Worm (Caenorhabditis elegans): Measurements from ENCODE around the gene nas-31.

The nas-31 gene

ce11 chrV:10954334-10954733 lies 32.7 kb upstream of the nas-31 start, which contains the start of gene clec-221:
clec-221 (minus strand) TSS chrV:10954434.
- TF ChIP-seq efl-1 (optimal IDR thresholded peaks at IDR 0.05) (no peak), efl-1 (GFP tag; optimal IDR thresholded peaks at IDR 0.05 in 1 of 2) (no peak), unc-86 (tag; optimal IDR thresholded peaks at IDR 0.05) (no peak), ztf-4 (tag; optimal IDR thresholded peaks at IDR 0.05) (no peak), nhr-85 (tag) (no peak), lin-15B (tag; optimal IDR thresholded peaks at IDR 0.05) (no peak), pag-3 (tag; optimal IDR thresholded peaks at IDR 0.05; ENCODE audit: borderline replicate concordance, insufficient read depth) (no peak), grh-1 (GFP tag; IDR thresholded peaks at IDR 0.05) (no peak), mep-1 (tag; optimal IDR thresholded peaks at IDR 0.05) (no peak)

ce11 chrV:10953471-10954155 lies 32.0 kb upstream of the nas-31 start:
- no peak for TF ChIP-seq grh-1 (GFP tag; IDR thresholded peaks at IDR 0.05)
- TF ChIP-seq blmp-1 (tag; optimal IDR thresholded peaks at IDR 0.05) = no peak
- peak; percentile 41 for TF ChIP-seq nhr-20 (tag; optimal IDR thresholded peaks at IDR 0.05)
- TF ChIP-seq ama-1 (optimal IDR thresholded peaks at IDR 0.05) = no peak
- TF ChIP-seq rnt-1 (tag; optimal IDR thresholded peaks at IDR 0.05) = no peak
- peak; percentile 19 for TF ChIP-seq ztf-4 (tag; optimal IDR thresholded peaks at IDR 0.05)
- no peak for TF ChIP-seq vab-15 (tag; optimal IDR thresholded peaks at IDR 0.05)
- TF ChIP-seq unc-98 (GFP tag; IDR thresholded peaks at IDR 0.05) = no peak
- TF ChIP-seq sox-4 (tag; optimal IDR thresholded peaks at IDR 0.05) = no peak
- TF ChIP-seq nhr-90 (tag; optimal IDR thresholded peaks at IDR 0.05; ENCODE audit: poor library complexity) = peak; percentile 34
- TF ChIP-seq elt-2 (tag; optimal IDR thresholded peaks at IDR 0.05) = no peak
- TF ChIP-seq hlh-4 (tag; optimal IDR thresholded peaks at IDR 0.05) = no peak
- no peak for TF ChIP-seq mdl-1 (tag; optimal IDR thresholded peaks at IDR 0.05)
- TF ChIP-seq lin-35 (GFP tag; optimal IDR thresholded peaks at IDR 0.05) = peak in 1 of 2 experiments; percentile 19
- peak; percentile 38 for TF ChIP-seq snu-23 (GFP tag; optimal IDR thresholded peaks at IDR 0.05)
- TF ChIP-seq C34B4.2 (tag; optimal IDR thresholded peaks at IDR 0.05) = no peak
- no peak for TF ChIP-seq C04F5.9 (tag; optimal IDR thresholded peaks at IDR 0.05)
- TF ChIP-seq irx-1 (tag; optimal IDR thresholded peaks at IDR 0.05) = no peak
- no peak for TF ChIP-seq nhr-12 (tag; optimal IDR thresholded peaks at IDR 0.05)
- TF ChIP-seq egl-27 (tag; optimal IDR thresholded peaks at IDR 0.05) = no peak
- no peak for TF ChIP-seq skn-1 (tag; optimal IDR thresholded peaks at IDR 0.05)
- TF ChIP-seq xbp-1 (tag; optimal IDR thresholded peaks at IDR 0.05) = peak; percentile 4
- no peak for TF ChIP-seq nhr-237 (tag; optimal IDR thresholded peaks at IDR 0.05)
- TF ChIP-seq lin-15B (tag; optimal IDR thresholded peaks at IDR 0.05) = no peak
- TF ChIP-seq lir-3 (tag; optimal IDR thresholded peaks at IDR 0.05; ENCODE audit: poor library complexity) = peak; percentile 50
- no peak for TF ChIP-seq ztf-11 (tag; optimal IDR thresholded peaks at IDR 0.05)
- TF ChIP-seq ceh-88 (GFP tag; IDR thresholded peaks at IDR 0.05) = 0 out of 2 replicates have a peak, but pooled peaks have one; percentile 21
- TF ChIP-seq hlh-17 (GFP tag; optimal IDR thresholded peaks at IDR 0.05; ENCODE audit: borderline replicate concordance) = no peak
- peak; percentile 51 for TF ChIP-seq nhr-85 (tag)
- no peak for TF ChIP-seq C16A3.4 (tag; optimal IDR thresholded peaks at IDR 0.05)
- no peak for TF ChIP-seq zag-1 (tag; optimal IDR thresholded peaks at IDR 0.05)
- TF ChIP-seq tlp-1 (tag; optimal IDR thresholded peaks at IDR 0.05) = no peak
- TF ChIP-seq F16B12.6 (tag; optimal IDR thresholded peaks at IDR 0.05) = no peak
- TF ChIP-seq ets-5 (GFP tag; IDR thresholded peaks at IDR 0.05) = no peak
- no peak for TF ChIP-seq pqm-1 (tag; optimal IDR thresholded peaks at IDR 0.05)
- peak in 1 of 2 experiments; percentile 4 for TF ChIP-seq efl-1 (optimal IDR thresholded peaks at IDR 0.05)
- TF ChIP-seq efl-1 (GFP tag; optimal IDR thresholded peaks at IDR 0.05 in 1 of 2) = peak in 1 of 2 experiments; percentile 80
- no peak for TF ChIP-seq alr-1 (tag; optimal IDR thresholded peaks at IDR 0.05; ENCODE audit: borderline replicate concordance)
- no peak for TF ChIP-seq sup-37 (GFP tag; optimal IDR thresholded peaks at IDR 0.05)
- peak; percentile 47 for TF ChIP-seq nhr-47 (tag; optimal IDR thresholded peaks at IDR 0.05)
- TF ChIP-seq isw-1 (GFP tag; IDR thresholded peaks at IDR 0.05) = no peak
- TF ChIP-seq dpl-1 (GFP tag; optimal IDR thresholded peaks at IDR 0.05) = no peak
- TF ChIP-seq nhr-71 (tag; optimal IDR thresholded peaks at IDR 0.05) = peak; percentile 67
- TF ChIP-seq fkh-4 (tag; optimal IDR thresholded peaks at IDR 0.05; ENCODE audit: borderline replicate concordance) = no peak
- 0 out of 2 replicates have a peak, but pooled peaks have one; percentile 20 for TF ChIP-seq nhr-19 (GFP tag; conservative IDR thresholded peaks at IDR 0.05)
- no peak for TF ChIP-seq lsy-2 (tag; optimal IDR thresholded peaks at IDR 0.05)

All from whole organism, L1 larva.